Fruit fly (Drosophila melanogaster): ENCODE results near the gene nerfin-1.

DNA sequence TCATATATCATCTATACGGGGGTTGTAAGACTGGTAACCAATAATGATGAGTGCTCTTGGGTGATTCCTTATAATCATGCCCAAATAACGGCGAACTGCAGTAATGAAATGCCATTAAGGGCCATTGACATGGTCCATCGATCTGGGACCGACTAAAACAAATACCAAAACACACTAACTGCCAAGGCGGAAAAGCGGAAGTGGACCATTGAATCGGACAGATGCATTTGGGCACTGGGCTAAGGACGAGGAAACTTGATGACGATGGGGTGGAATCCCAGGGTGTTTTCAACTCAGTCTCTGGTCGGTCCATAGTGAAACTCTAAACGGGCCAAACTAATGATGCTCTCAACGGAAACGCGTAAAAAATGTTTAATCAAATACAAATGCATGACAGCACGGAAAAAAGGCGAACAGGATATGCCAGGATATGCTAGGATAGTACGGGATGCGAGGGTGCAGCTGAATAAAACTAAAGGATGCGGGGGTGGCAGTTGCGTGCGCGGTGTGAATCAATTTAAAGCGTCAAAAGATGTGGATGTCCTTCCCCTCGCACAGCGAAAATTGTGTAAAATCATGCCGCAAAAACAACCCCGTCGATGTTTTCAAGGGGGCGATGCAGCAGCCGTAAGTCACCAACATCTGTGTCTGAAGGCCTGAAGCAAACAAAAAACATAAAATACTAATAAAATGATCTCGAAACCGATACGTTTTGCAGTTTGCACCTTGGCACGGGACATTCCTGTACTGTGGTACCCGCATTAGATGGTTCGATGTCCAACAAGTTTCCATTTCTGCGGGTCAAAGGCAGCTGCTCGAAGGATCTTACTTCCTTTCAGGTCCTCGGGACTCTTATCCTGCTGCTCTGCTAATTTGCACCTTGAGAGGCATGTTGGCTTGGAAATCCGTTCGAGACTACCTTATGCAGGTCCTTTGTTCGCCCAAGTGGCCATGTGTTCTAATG is 3.8 kb downstream of the nerfin-1 start:
- TF ChIP-seq usp (GFP tag; optimal IDR thresholded peaks at IDR 0.05) (no peak), psq (optimal IDR thresholded peaks at IDR 0.05) (no peak), EcR (GFP tag; optimal IDR thresholded peaks at IDR 0.05) (no peak), pan (optimal IDR thresholded peaks at IDR 0.05) (no peak), Dll (optimal IDR thresholded peaks at IDR 0.05) (no peak), CG8478 (optimal IDR thresholded peaks at IDR 0.05) (no peak)

Data from whole organism.